Worm (Caenorhabditis elegans): Measurements from ENCODE around the gene Y119D3B.21.

DNA sequence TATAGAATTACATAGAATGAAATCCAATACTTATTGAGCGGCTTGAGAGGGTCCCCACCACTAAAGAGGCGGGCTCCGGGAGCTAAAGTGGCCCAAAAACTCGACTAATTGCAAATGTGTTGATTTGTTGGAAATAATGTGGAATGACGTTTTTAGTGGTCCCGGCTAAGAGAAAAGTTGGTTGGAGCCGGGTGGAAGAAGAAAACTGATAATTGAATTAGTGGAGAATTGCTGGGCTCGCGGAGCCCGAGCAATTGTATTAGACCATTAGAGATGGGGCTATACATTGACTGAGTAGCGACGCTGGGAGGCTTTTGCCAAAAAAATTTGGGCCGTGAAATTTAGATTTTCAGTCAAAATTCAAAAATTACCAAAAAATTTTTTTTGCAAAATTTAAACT, 10.8 kb downstream of the Y119D3B.21 start:
- no peak for TF ChIP-seq unc-62 (GFP tag; optimal IDR thresholded peaks at IDR 0.05)
- no peak for TF ChIP-seq fkh-8 (tag; optimal IDR thresholded peaks at IDR 0.05)
- no peak for TF ChIP-seq egl-13 (tag; optimal IDR thresholded peaks at IDR 0.05)
- no peak for TF ChIP-seq nhr-11 (tag; optimal IDR thresholded peaks at IDR 0.05)
- TF ChIP-seq ztf-11 (tag; optimal IDR thresholded peaks at IDR 0.05): no peak
- no peak for TF ChIP-seq nhr-19 (GFP tag; conservative IDR thresholded peaks at IDR 0.05)
- no peak for TF ChIP-seq C34B4.2 (tag; optimal IDR thresholded peaks at IDR 0.05)
- no peak for TF ChIP-seq aly-2 (tag; optimal IDR thresholded peaks at IDR 0.05)
- TF ChIP-seq lin-13 (GFP tag; optimal IDR thresholded peaks at IDR 0.05): no peak
- TF ChIP-seq nhr-237 (tag; optimal IDR thresholded peaks at IDR 0.05): no peak
- no peak for TF ChIP-seq alr-1 (tag; optimal IDR thresholded peaks at IDR 0.05; ENCODE audit: borderline replicate concordance)
- no peak for TF ChIP-seq lsy-2 (tag; optimal IDR thresholded peaks at IDR 0.05)
- no peak for TF ChIP-seq dsc-1 (tag; optimal IDR thresholded peaks at IDR 0.05)

All from whole organism, L1 larva.